Worm (Caenorhabditis elegans) whole organism, L1 larva: Measurements from ENCODE around the gene catp-7.

Experiments used
- C16A3.4 ChIP-seq: fragments of 150-350 bp; optimal IDR thresholded peaks from 2 replicates; lab custom pipeline; 2014; ENCODE audit warnings: missing biosample characterization, missing genetic modification characterization
- C34B4.2 ChIP-seq: sonication (generic microtip); optimal IDR thresholded peaks from 2 replicates; lab custom pipeline; 2017; ENCODE audit warnings: mild to moderate bottlenecking, missing genetic modification characterization, missing compliant biosample characterization
- aha-1 ChIP-seq: fragments of 150-350 bp; optimal IDR thresholded peaks from 2 replicates; lab custom pipeline; 2014; ENCODE audit warnings: missing biosample characterization, missing genetic modification characterization
- aly-2 ChIP-seq: fragments of 150-350 bp; optimal IDR thresholded peaks from 2 replicates; lab custom pipeline; 2014; ENCODE audit warnings: missing biosample characterization, missing genetic modification characterization
- ama-1 ChIP-seq: fragments of 150-350 bp; optimal IDR thresholded peaks from 2 replicates; lab custom pipeline; 2014
- blmp-1 ChIP-seq: fragments of 150-350 bp; optimal IDR thresholded peaks from 2 replicates; lab custom pipeline; 2014; ENCODE audit warnings: missing biosample characterization, missing genetic modification characterization
- ceh-63 ChIP-seq: fragments of 200-800 bp; sonication (Bioruptor generic); optimal IDR thresholded peaks from 2 replicates; lab custom pipeline; 2018; ENCODE audit warnings: mild to moderate bottlenecking, missing genetic modification characterization, missing compliant biosample characterization
- ceh-82 ChIP-seq, 3 experiments: fragments of 150-350 bp in 1 of 3; sonication (generic microtip) in 2 of 3; optimal IDR thresholded peaks; 2 replicates each; lab custom pipeline; 2014 to 2017; ENCODE audit warnings: missing biosample characterization in 3 of 3, missing genetic modification characterization in 3 of 3
- ceh-88 ChIP-seq: fragments of 200-800 bp; sonication (Bioruptor generic); IDR thresholded peaks from 2 replicates; pipeline ENCODE4 v1.3.6; 2022; ENCODE audit warnings: missing genetic modification characterization, missing compliant biosample characterization
- ceh-90 ChIP-seq: sonication (generic microtip); optimal IDR thresholded peaks from 2 replicates; lab custom pipeline; 2016; ENCODE audit warnings: missing genetic modification characterization, missing compliant biosample characterization
- dpl-1 ChIP-seq, 3 experiments: fragments of 150-350 bp in 2 of 3; sonication (generic microtip) in 1 of 3; optimal IDR thresholded peaks; 2 replicates each; lab custom pipeline; 2014 to 2017; ENCODE audit warnings: missing biosample characterization in 3 of 3, missing genetic modification characterization in 3 of 3, missing genetic modification reagents in 3 of 3
- dsc-1 ChIP-seq: sonication (generic microtip); optimal IDR thresholded peaks from 2 replicates; lab custom pipeline; 2016; ENCODE audit warnings: mild to moderate bottlenecking, missing genetic modification characterization, missing compliant biosample characterization
- efl-3 ChIP-seq: fragments of 200-800 bp; sonication (Bioruptor generic); optimal IDR thresholded peaks from 2 replicates; lab custom pipeline; 2018; ENCODE audit warnings: mild to moderate bottlenecking, missing genetic modification characterization, missing compliant biosample characterization
- egl-27 ChIP-seq, 2 experiments: fragments of 150-350 bp in 1 of 2; sonication (generic microtip); optimal IDR thresholded peaks; 3 replicates each; lab custom pipeline; 2017 to 2018; ENCODE audit warnings: missing biosample characterization in 2 of 2, missing genetic modification characterization in 2 of 2, missing genetic modification reagents in 2 of 2
- elt-3 ChIP-seq, 6 experiments: fragments of 150-350 bp in 1 of 6; sonication (generic microtip); optimal IDR thresholded peaks; 2 replicates each; lab custom pipeline; 2017 to 2018; ENCODE audit warnings: missing biosample characterization in 6 of 6, missing genetic modification characterization in 6 of 6, inconsistent platforms in 1 of 6
- fkh-10 ChIP-seq: sonication (generic microtip); optimal IDR thresholded peaks from 2 replicates; lab custom pipeline; 2017; ENCODE audit warnings: missing biosample characterization, missing genetic modification reagents, missing genetic modification characterization
- fkh-8 ChIP-seq: sonication (generic microtip); optimal IDR thresholded peaks from 2 replicates; lab custom pipeline; 2016; ENCODE audit warnings: mild to moderate bottlenecking, missing genetic modification characterization, missing compliant biosample characterization
- fos-1 ChIP-seq: fragments of 150-350 bp; optimal IDR thresholded peaks from 2 replicates; lab custom pipeline; 2014; ENCODE audit warnings: missing biosample characterization, missing genetic modification characterization
- hpl-2 ChIP-seq: fragments of 150-350 bp; optimal IDR thresholded peaks from 2 replicates; lab custom pipeline; 2014; ENCODE audit warnings: missing biosample characterization, missing genetic modification reagents, missing genetic modification characterization
- isw-1 ChIP-seq: fragments of 200-800 bp; sonication (Bioruptor generic); IDR thresholded peaks from 2 replicates; pipeline ENCODE4 v1.3.6; 2022; ENCODE audit warnings: missing genetic modification characterization, missing compliant biosample characterization
- lin-13 ChIP-seq: fragments of 150-350 bp; optimal IDR thresholded peaks from 2 replicates; lab custom pipeline; 2014; ENCODE audit warnings: missing biosample characterization, missing genetic modification reagents, missing genetic modification characterization
- lin-14 ChIP-seq: fragments of 200-800 bp; sonication (Bioruptor generic); optimal IDR thresholded peaks from 2 replicates; lab custom pipeline; 2018; ENCODE audit warnings: mild to moderate bottlenecking, missing genetic modification characterization, moderate library complexity, missing compliant biosample characterization
- lin-35 ChIP-seq, 2 experiments: fragments of 150-350 bp; optimal IDR thresholded peaks; 2 replicates each; lab custom pipeline; 2014; ENCODE audit warnings: missing biosample characterization in 2 of 2, missing genetic modification characterization in 2 of 2, missing genetic modification reagents in 2 of 2
- lin-39 ChIP-seq: fragments of 150-350 bp; optimal IDR thresholded peaks from 2 replicates; lab custom pipeline; 2014; ENCODE audit warnings: missing biosample characterization, missing genetic modification reagents, missing genetic modification characterization
- lsy-2 ChIP-seq, 2 experiments: fragments of 150-350 bp; optimal IDR thresholded peaks; 2 replicates each; lab custom pipeline; 2014; ENCODE audit warnings: missing biosample characterization in 2 of 2, missing genetic modification characterization in 2 of 2
- mef-2 ChIP-seq: fragments of 150-350 bp; optimal IDR thresholded peaks from 2 replicates; lab custom pipeline; 2014; ENCODE audit warnings: missing biosample characterization, missing genetic modification characterization
- nhr-12 ChIP-seq: sonication (generic microtip); optimal IDR thresholded peaks from 2 replicates; lab custom pipeline; 2017; ENCODE audit warnings: missing biosample characterization, missing genetic modification characterization
- nhr-19 ChIP-seq: fragments of 200-800 bp; sonication (Bioruptor generic); conservative IDR thresholded peaks from 2 replicates; pipeline ENCODE4 v1.3.6; 2022; ENCODE audit warnings: missing genetic modification characterization, missing compliant biosample characterization
- nhr-20 ChIP-seq: sonication (generic microtip); optimal IDR thresholded peaks from 2 replicates; lab custom pipeline; 2016; ENCODE audit warnings: mild to moderate bottlenecking, missing genetic modification characterization, missing compliant biosample characterization
- nhr-237 ChIP-seq: fragments of 150-350 bp; optimal IDR thresholded peaks from 2 replicates; lab custom pipeline; 2014; ENCODE audit warnings: missing biosample characterization, missing genetic modification characterization
- nhr-28 ChIP-seq: fragments of 150-350 bp; optimal IDR thresholded peaks from 2 replicates; lab custom pipeline; 2014; ENCODE audit warnings: missing biosample characterization, missing genetic modification characterization
- nhr-47 ChIP-seq: sonication (generic microtip); optimal IDR thresholded peaks from 2 replicates; lab custom pipeline; 2016; ENCODE audit warnings: mild to moderate bottlenecking, missing genetic modification characterization, moderate library complexity, missing compliant biosample characterization
- nhr-71 ChIP-seq: sonication (generic microtip); optimal IDR thresholded peaks from 2 replicates; lab custom pipeline; 2016; ENCODE audit warnings: mild to moderate bottlenecking, missing genetic modification characterization, moderate library complexity, missing compliant biosample characterization
- nhr-76 ChIP-seq: sonication (generic microtip); optimal IDR thresholded peaks from 2 replicates; lab custom pipeline; 2017; ENCODE audit warnings: missing biosample characterization, missing genetic modification characterization
- nhr-84 ChIP-seq: sonication (generic microtip); optimal IDR thresholded peaks from 2 replicates; lab custom pipeline; 2017; ENCODE audit warnings: missing biosample characterization, missing genetic modification characterization
- nhr-85 ChIP-seq: sonication (generic microtip); peaks from one replicate; lab custom pipeline; 2016; ENCODE audit warnings: missing genetic modification characterization, inconsistent platforms, missing compliant biosample characterization
- pax-3 ChIP-seq: fragments of 200-800 bp; sonication (Bioruptor generic); optimal IDR thresholded peaks from 2 replicates; lab custom pipeline; 2018; ENCODE audit warnings: mild to moderate bottlenecking, missing genetic modification characterization, moderate library complexity, missing compliant biosample characterization
- pqm-1 ChIP-seq: sonication (generic microtip); optimal IDR thresholded peaks from 3 replicates; lab custom pipeline; 2017; ENCODE audit warnings: missing biosample characterization, missing genetic modification characterization
- skn-1 ChIP-seq: fragments of 150-350 bp; optimal IDR thresholded peaks from 2 replicates; lab custom pipeline; 2014; ENCODE audit warnings: missing biosample characterization, missing genetic modification characterization
- snpc-4 ChIP-seq: fragments of 150-350 bp; optimal IDR thresholded peaks from 2 replicates; lab custom pipeline; 2014; ENCODE audit warnings: missing biosample characterization, missing genetic modification characterization
- snu-23 ChIP-seq: sonication (generic microtip); optimal IDR thresholded peaks from 2 replicates; lab custom pipeline; 2016; ENCODE audit warnings: missing genetic modification characterization, missing compliant biosample characterization
- swsn-7 ChIP-seq: sonication (generic microtip); optimal IDR thresholded peaks from 2 replicates; lab custom pipeline; 2016; ENCODE audit warnings: missing genetic modification characterization, missing compliant biosample characterization
- tbx-2 ChIP-seq: sonication (generic microtip); optimal IDR thresholded peaks from 2 replicates; lab custom pipeline; 2016; ENCODE audit warnings: missing genetic modification characterization, missing compliant biosample characterization
- unc-62 ChIP-seq: fragments of 150-350 bp; optimal IDR thresholded peaks from 2 replicates; lab custom pipeline; 2014; ENCODE audit warnings: missing biosample characterization, missing genetic modification reagents, missing genetic modification characterization
- unc-86 ChIP-seq: sonication (generic microtip); optimal IDR thresholded peaks from 2 replicates; lab custom pipeline; 2016; ENCODE audit warnings: missing genetic modification characterization, missing compliant biosample characterization
- vab-15 ChIP-seq: sonication (generic microtip); optimal IDR thresholded peaks from 2 replicates; lab custom pipeline; 2017; ENCODE audit warnings: missing genotype, mild to moderate bottlenecking, missing genetic modification characterization, missing compliant biosample characterization
- xbp-1 ChIP-seq: sonication (generic microtip); optimal IDR thresholded peaks from 2 replicates; lab custom pipeline; 2016; ENCODE audit warnings: missing genetic modification characterization, missing compliant biosample characterization
- ztf-11 ChIP-seq, 2 experiments: sonication (generic microtip); optimal IDR thresholded peaks; 2 replicates each; lab custom pipeline; 2016 to 2017; ENCODE audit warnings: missing genetic modification characterization in 2 of 2, missing biosample characterization in 1 of 2, missing compliant biosample characterization in 1 of 2
- ztf-4 ChIP-seq: fragments of 150-350 bp; optimal IDR thresholded peaks from 2 replicates; lab custom pipeline; 2014; ENCODE audit warnings: missing biosample characterization, missing genetic modification characterization

catp-7 gene

ce11 chrIV:8627328-8627727 is 41.5 kb downstream of the catp-7 start, which contains the start of gene F42A9.11 (continued):
- TF ChIP-seq egl-27 (tag; optimal IDR thresholded peaks at IDR 0.05; lab: Kevin White, UChicago) (peak in 1 of 2 experiments; percentile 41), aha-1 (no peak), nhr-12 (tag; lab: Kevin White, UChicago) (no peak), isw-1 (GFP tag; lab: Robert Waterston, UW) (no peak)
- TF ChIP-seq, all 84 proteins: peak for 23

ce11 chrIV:8628262-8628661 is 42.5 kb downstream of the catp-7 start:
- TF ChIP-seq pax-3 (tag; lab: Kevin White, UChicago): no peak
- no peak for TF ChIP-seq aly-2
- TF ChIP-seq swsn-7: no peak
- no peak for TF ChIP-seq elt-3 (tag; optimal IDR thresholded peaks at IDR 0.05; lab: Kevin White, UChicago)
- TF ChIP-seq ztf-4 (tag; lab: Kevin White, UChicago): no peak
- TF ChIP-seq fkh-10 (GFP tag; lab: Kevin White, UChicago): peak; percentile 58
- TF ChIP-seq mef-2 (tag; lab: Kevin White, UChicago): no peak
- TF ChIP-seq ceh-90 (tag; lab: Kevin White, UChicago): no peak
- no peak for TF ChIP-seq nhr-84 (tag; lab: Kevin White, UChicago)
- TF ChIP-seq lin-13 (GFP tag; lab: Kevin White, UChicago): no peak
- no peak for TF ChIP-seq ama-1
- TF ChIP-seq nhr-28: no peak
- TF ChIP-seq lin-14 (GFP tag; lab: Kevin White, UChicago): peak; percentile 55
- TF ChIP-seq pqm-1 (tag; lab: Kevin White, UChicago): no peak
- TF ChIP-seq nhr-19 (GFP tag; lab: Robert Waterston, UW): no peak
- TF ChIP-seq ceh-82 (tag; optimal IDR thresholded peaks at IDR 0.05; lab: Kevin White, UChicago): no peak
- TF ChIP-seq dsc-1: no peak
- TF ChIP-seq C34B4.2 (tag; lab: Kevin White, UChicago): no peak
- TF ChIP-seq unc-62 (GFP tag; lab: Kevin White, UChicago): no peak
- peak; percentile 31 for TF ChIP-seq blmp-1 (tag; lab: Kevin White, UChicago)
- no peak for TF ChIP-seq ztf-11 (tag; optimal IDR thresholded peaks at IDR 0.05; lab: Kevin White, UChicago)
- no peak for TF ChIP-seq fkh-8 (tag; lab: Kevin White, UChicago)

- peak; percentile 39 for TF ChIP-seq xbp-1 (tag; lab: Kevin White, UChicago)
- peak; percentile 53 for TF ChIP-seq nhr-47 (tag; lab: Kevin White, UChicago)
- no peak for TF ChIP-seq hpl-2 (GFP tag; lab: Kevin White, UChicago)
- TF ChIP-seq lsy-2 (tag; optimal IDR thresholded peaks at IDR 0.05; lab: Kevin White, UChicago): peak; percentile 16 to 58
- no peak for TF ChIP-seq nhr-237
- TF ChIP-seq lin-35 (GFP tag; optimal IDR thresholded peaks at IDR 0.05; lab: Kevin White, UChicago): peak in 1 of 2 experiments; percentile 7
- peak; percentile 91 for TF ChIP-seq lin-14 (GFP tag; lab: Kevin White, UChicago)
- peak; percentile 40 for TF ChIP-seq isw-1 (GFP tag; lab: Robert Waterston, UW)
- peak; percentile 74 for TF ChIP-seq tbx-2 (tag; lab: Kevin White, UChicago)
- TF ChIP-seq swsn-7: peak; percentile 67
- peak in 1 of 3 experiments; percentile 4 for TF ChIP-seq dpl-1 (GFP tag; optimal IDR thresholded peaks at IDR 0.05; lab: Kevin White, UChicago)
- peak; percentile 61 for TF ChIP-seq nhr-20
- TF ChIP-seq ceh-88: peak; percentile 30; the same call in 1 of the 2 replicates
- TF ChIP-seq lin-39: no peak
- no peak for TF ChIP-seq nhr-28
- no peak for TF ChIP-seq skn-1 (tag; lab: Kevin White, UChicago)
- no peak for TF ChIP-seq vab-15 (tag; lab: Kevin White, UChicago)
- TF ChIP-seq fos-1: peak; percentile 38
- TF ChIP-seq fkh-10 (GFP tag; lab: Kevin White, UChicago): peak; percentile 71
- TF ChIP-seq dsc-1: peak; percentile 57
- peak; percentile 0 for TF ChIP-seq blmp-1 (tag; lab: Kevin White, UChicago)
- TF ChIP-seq egl-27 (tag; optimal IDR thresholded peaks at IDR 0.05; lab: Kevin White, UChicago): peak in 1 of 2 experiments; percentile 8
- TF ChIP-seq nhr-19 (GFP tag; lab: Robert Waterston, UW): peak; percentile 53
- peak; percentile 15 for TF ChIP-seq snpc-4 (tag; lab: Kevin White, UChicago)
- TF ChIP-seq ceh-82 (tag; optimal IDR thresholded peaks at IDR 0.05; lab: Kevin White, UChicago): peak; percentile 42 to 60 (median 51)
- peak; percentile 77 for TF ChIP-seq unc-86 (tag; lab: Kevin White, UChicago)
- no peak for TF ChIP-seq ceh-90 (tag; lab: Kevin White, UChicago)
- no peak for TF ChIP-seq nhr-76 (tag; lab: Kevin White, UChicago)
- no peak for TF ChIP-seq nhr-85 (tag; lab: Kevin White, UChicago)
- no peak for TF ChIP-seq efl-3 (GFP tag; lab: Kevin White, UChicago)
- TF ChIP-seq nhr-71: peak; percentile 74
- peak; percentile 75 for TF ChIP-seq snu-23 (GFP tag; lab: Kevin White, UChicago)
- TF ChIP-seq ceh-63: no peak
- TF ChIP-seq C16A3.4 (tag; lab: Kevin White, UChicago): peak; percentile 41
- no peak for TF ChIP-seq pax-3 (tag; lab: Kevin White, UChicago)
Observed at ce11 chrIV:8629609-8630052, 43.8 kb downstream of the catp-7 start.
